Worm (Caenorhabditis elegans) whole organism, L4/young adult: ENCODE results near the gene Y48D7A.1.

ENCODE experiments used
- W03F9.2 ChIP-seq: fragments of 150-350 bp; optimal IDR thresholded peaks from 2 replicates; lab custom pipeline; 2014; ENCODE audit warnings: missing biosample characterization, missing genetic modification characterization
- dao-5 ChIP-seq: sonication (generic microtip); optimal IDR thresholded peaks from 2 replicates; lab custom pipeline; 2016; ENCODE audit warnings: missing genotype, missing genetic modification characterization, moderate library complexity, missing compliant biosample characterization
- him-1 ChIP-seq: sonication (generic microtip); optimal IDR thresholded peaks from 2 replicates; lab custom pipeline; 2016; ENCODE audit warnings: missing genotype, missing genetic modification reagents, missing genetic modification characterization, missing compliant biosample characterization

The Y48D7A.1 gene

DNA sequence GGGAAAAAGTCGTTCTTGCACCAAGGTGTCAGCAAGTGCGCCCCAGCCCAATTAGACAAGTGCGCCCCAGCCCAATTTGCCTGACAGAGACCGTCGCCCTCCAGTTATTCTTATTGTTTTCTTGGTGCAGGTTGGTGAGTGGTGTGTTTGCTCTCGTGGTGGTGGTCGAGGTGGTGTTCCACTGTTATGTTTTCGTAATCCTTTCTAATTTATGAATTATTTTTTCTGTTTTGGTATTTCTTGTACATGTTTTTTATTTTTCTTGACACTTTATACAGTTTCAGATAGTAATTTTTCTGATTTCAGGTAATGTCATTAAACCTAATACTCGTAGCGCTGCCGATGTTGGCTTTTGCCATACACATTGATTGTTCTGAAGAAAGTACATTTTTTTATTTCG, at the start of gene Y48D7A.1:
Gene Y48D7A.1, plus strand, starts transcription at position 301 of the 400 bp plus-strand sequence.
- TF ChIP-seq him-1 (tag; lab: Kevin White, UChicago) (no peak), dao-5 (tag; lab: Kevin White, UChicago) (no peak), W03F9.2 (no peak)

DNA sequence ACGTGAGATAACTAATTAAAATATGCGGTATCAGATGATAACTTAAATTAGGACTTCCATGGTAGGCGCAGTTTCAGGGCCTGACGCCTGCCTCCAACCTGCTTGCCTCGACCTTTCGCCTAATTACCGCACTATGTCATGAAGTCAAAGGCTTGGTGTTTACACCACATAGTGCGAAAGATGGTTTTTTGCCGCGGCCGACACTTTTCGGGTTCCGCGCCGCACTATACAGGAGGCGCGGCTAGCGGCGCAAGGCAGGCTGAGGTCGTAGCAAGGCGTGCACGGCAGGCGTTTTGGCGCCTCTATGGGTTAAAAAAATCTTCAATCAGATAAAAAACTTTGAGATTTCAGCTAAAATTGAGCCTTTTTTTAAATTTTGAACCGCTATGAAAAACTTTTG, 48.6 kb upstream of the Y48D7A.1 start:
- TF ChIP-seq him-1 (tag; lab: Kevin White, UChicago) (no peak), dao-5 (tag; lab: Kevin White, UChicago) (no peak), W03F9.2 (no peak)

DNA sequence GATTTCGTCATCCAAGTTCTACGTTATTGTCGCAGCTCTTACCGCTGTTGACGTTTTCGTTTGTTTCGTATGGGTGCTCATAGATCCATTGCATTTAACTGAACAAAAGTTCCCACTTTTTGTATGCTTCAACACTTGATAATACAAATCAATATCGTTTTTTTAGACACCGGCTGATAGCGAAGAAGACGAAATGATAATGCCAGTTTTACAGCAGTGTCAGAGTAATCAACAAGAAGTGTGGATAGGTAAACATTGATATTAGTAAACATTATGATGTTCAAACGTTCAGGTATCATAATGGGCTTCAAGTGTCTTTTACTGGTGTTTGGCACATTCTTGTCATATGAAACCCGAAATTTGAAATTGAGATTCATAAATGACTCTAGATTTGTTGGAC, 43.0 kb upstream of the Y48D7A.1 start:
- no peak for TF ChIP-seq W03F9.2
- no peak for TF ChIP-seq him-1 (tag; lab: Kevin White, UChicago)
- no peak for TF ChIP-seq dao-5 (tag; lab: Kevin White, UChicago)

DNA sequence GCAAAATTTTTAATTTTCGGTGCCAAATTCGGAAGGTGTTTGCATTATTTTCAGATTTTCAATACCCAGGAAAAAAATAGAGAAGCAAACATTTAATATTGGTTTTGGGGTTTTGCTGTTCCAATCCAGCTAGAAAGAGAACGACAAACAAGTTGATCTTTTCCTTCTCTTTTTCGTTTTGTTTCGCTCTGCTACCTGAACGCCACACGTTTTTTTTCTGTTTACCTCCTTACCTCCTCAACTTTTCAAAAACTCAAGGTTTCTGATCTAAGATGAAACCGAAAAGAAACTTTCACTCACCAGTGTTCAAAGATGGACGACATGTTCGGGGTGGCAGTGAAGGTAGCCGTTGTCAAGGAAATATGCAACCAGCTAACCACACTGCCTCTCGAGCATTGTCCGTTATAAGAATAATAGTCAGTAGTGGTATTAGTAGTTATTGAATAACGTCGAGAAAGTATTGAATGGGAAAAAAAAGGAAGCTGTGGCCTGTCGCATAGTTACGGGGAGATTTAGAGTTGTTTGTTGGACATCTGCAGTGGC, 39.8 kb upstream of the Y48D7A.1 start:
- TF ChIP-seq dao-5 (tag; lab: Kevin White, UChicago) = no peak
- no peak for TF ChIP-seq him-1 (tag; lab: Kevin White, UChicago)
- TF ChIP-seq W03F9.2 = no peak

DNA sequence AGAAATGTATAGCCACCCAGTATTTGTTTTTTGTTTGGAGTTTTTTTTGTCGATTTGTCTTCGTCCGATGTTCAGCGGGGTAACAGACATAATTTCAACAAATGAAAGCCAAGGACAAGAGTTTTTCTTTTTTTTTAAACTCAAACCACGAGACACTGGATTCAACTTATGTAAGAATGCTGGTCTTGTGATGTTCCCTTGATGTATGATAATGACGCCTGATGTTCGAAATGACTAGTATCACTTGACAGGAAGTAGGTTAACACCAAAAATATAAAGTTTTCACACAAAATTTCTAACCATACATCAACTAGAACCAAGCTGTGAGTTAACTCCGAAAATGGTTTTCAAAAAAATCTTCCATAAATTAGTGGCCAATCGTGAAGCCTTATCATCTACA, 39.1 kb upstream of the Y48D7A.1 start:
- TF ChIP-seq dao-5 (tag; lab: Kevin White, UChicago) = no peak
- TF ChIP-seq him-1 (tag; lab: Kevin White, UChicago) = no peak
- TF ChIP-seq W03F9.2 = no peak

DNA sequence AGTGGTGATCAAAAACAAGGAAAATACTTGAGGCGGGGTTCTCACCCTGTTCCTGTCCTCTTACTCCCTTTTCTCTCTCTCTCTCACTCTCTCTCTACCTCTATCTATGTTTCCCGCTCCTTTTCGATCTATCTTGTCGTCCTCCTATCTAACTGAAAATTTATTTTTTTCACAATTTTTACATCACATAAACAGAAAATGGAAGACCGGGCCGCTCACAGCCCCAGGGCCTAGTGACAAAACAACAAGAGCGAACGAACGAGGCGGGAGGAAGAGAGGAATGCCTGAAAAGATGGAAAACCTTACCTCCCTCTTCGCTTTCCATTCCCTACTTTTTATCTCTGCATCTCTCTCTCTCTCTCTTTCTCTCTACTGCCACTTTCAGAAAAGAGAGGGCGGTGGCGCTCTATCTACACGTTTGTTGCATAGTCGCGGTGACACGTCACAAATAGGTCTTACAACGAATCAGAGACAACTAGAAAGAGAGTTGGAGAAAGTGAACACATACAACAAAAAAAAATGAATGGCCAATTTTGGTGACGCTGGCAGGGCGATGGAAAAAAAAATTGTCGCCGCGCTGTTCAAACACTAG, 38.4 kb upstream of the Y48D7A.1 start:
- no peak for TF ChIP-seq him-1 (tag; lab: Kevin White, UChicago)
- TF ChIP-seq W03F9.2 = no peak
- TF ChIP-seq dao-5 (tag; lab: Kevin White, UChicago) = no peak

DNA sequence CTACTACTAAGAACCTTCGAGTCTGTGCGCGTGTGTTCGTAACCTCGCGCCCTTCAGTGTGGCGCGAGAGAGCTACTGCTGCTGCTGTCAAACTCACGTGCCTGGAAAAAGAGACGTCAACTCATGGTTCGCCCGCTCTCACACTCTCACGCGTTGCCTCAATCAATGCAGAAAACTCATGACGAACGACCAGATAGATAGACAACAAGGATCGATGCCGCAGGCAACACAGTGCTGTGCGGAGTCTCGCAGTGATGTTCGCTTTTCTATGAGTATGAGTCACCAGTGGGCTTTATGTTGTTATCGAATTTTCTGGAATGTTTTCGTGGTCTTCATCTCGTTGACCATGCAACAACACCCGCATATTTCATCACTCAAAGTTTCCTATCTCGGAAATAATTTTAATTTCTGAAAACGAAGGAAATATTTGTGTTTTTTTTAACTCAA, 37.7 kb upstream of the Y48D7A.1 start:
- TF ChIP-seq him-1 (tag; lab: Kevin White, UChicago) (peak; percentile 73), W03F9.2 (peak; percentile 53), dao-5 (tag; lab: Kevin White, UChicago) (no peak)

DNA sequence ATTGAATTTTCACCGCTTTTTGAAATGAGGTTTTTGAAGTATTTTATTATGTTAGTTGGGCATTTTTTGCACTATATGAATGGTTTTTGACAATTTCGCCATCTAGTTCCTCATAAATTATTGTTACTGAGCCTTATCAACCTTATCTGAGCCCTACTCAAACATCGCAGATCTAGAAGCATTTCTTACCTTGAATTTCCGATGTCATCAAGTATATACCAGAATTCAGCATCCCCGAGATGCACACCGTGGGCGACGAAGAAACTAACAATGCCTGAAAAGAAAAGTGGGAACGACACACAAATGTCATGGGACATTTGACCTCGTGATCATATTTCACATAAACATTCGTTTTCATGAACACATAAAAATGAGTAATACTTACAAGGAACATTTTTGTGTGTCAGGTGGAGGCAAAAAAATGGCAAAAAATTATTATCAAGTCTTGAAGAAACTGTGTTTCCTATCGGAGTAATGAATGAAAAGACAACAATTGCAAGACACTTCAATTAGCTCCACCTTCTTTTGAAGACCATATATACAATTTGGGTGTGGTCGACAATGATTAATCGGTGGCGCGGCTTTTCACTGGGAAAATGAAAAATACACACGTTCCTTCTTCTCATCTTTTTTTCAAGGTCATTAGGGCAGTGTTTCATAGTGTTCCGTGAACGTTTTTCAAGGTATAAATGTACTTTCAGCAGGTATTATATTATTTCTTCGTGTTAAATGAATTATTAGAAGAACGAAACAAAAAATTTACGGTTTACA, 36.8 kb upstream of the Y48D7A.1 start:
- TF ChIP-seq W03F9.2 (no peak), him-1 (tag; lab: Kevin White, UChicago) (no peak), dao-5 (tag; lab: Kevin White, UChicago) (no peak)

DNA sequence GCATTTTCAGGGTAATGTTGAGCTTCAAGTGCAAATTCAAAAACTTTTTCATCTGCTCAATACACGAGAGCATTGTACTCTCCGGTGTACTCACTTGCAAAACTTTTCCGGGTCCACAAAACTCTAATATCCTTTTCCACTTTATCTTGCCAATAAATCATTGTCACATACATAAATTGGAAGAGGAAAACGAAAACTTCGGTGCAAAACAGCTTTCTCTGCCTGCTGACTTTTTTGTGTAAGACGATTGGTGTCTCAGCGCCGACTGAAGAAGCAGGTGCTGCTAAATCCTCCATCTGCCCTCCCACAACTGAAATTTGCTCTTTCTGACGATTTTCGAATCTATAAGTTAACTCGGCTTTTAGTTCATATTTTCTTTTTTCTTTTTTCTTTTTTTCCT, 33.9 kb upstream of the Y48D7A.1 start:
- TF ChIP-seq dao-5 (tag; lab: Kevin White, UChicago) (no peak), W03F9.2 (no peak), him-1 (tag; lab: Kevin White, UChicago) (no peak)

DNA sequence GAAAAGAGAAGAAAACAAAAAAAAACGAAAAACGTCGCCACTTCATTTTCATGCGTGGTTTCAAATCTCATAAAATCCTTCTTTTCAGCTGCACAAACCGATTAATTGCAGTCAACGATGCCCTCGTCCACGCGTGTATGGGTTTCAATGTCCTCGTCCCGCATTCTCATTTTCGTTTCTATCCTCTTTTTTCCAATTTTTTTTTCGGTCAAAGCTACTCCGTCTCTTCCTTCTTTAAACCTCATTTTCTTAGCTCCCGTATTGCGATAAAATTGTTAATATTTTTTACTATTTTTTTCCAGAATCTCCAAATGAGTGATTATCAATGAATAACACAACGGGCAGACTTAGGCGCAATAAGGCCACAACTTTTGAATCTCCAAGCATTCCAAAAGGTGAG, 33.1 kb upstream of the Y48D7A.1 start, which contains the start of gene aakg-3:
Gene aakg-3, plus strand, starts transcription at position 301 of the 400 bp plus-strand sequence.
- TF ChIP-seq dao-5 (tag; lab: Kevin White, UChicago) (no peak), W03F9.2 (no peak), him-1 (tag; lab: Kevin White, UChicago) (no peak)

DNA sequence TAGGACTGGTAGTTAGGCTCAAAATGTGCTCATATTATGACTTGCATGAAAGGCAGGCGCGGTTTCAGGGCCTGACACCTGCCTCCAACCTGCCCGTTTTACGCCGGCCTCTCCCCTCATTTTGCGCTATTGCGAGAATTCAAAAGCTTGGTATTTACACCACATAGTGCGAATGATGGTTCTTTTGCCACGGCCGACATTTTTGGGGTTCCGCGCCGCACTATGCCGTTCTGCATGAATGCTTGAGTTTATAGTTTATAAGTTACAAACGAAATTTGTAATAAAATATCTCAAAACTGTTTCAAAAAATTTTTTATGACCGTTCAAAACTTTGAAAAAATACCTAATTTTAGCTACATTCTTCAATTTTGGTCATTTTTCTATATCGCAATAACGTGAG, 31.2 kb upstream of the Y48D7A.1 start:
- no peak for TF ChIP-seq him-1 (tag; lab: Kevin White, UChicago)
- no peak for TF ChIP-seq W03F9.2
- TF ChIP-seq dao-5 (tag; lab: Kevin White, UChicago) = no peak

DNA sequence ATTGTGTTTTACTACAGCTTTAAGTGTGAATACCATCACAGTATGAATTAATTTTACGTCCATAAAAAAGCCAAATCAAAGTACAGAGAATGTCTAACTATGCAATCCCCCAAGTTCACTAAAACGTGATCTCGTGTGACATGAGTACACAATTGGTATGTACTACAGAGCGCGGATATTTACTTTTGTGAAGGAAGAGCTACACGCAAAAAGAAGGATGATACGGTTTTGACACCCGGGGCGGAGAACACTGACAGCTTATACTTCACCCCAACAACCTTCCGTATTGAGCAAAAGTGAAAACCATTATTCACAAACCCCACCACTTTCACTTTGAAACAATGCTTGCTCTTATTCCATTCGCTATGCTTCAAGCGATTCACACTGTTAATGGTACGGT, 27.6 kb upstream of the Y48D7A.1 start, which contains the start of gene nspg-5:
Gene nspg-5, plus strand, starts transcription at position 301 of the 400 bp plus-strand sequence.
- TF ChIP-seq him-1 (tag; lab: Kevin White, UChicago) = no peak
- no peak for TF ChIP-seq dao-5 (tag; lab: Kevin White, UChicago)
- TF ChIP-seq W03F9.2 = no peak

DNA sequence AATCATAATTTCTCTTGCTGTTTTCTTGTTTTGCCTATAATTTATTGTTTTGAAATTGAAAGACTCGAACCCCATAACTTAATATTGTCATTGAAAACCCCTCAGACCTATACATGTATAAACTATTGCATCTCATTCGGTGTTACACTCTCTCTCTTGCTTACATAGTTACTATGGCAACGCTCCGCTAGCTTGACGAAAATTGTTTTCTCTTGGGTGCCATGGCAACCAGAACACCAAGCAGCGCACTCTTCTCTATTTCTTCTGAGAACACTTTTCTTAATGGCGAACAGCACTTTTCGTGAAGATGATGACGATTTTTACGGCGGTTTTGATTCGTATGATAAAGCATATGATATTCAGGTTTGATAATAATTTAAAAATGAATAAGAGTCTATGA, 25.3 kb upstream of the Y48D7A.1 start, which contains the start of gene osm-5:
Gene osm-5, plus strand, starts transcription at position 268 of the 400 bp plus-strand sequence.
- TF ChIP-seq him-1 (tag; lab: Kevin White, UChicago) (no peak), dao-5 (tag; lab: Kevin White, UChicago) (no peak), W03F9.2 (no peak)

DNA sequence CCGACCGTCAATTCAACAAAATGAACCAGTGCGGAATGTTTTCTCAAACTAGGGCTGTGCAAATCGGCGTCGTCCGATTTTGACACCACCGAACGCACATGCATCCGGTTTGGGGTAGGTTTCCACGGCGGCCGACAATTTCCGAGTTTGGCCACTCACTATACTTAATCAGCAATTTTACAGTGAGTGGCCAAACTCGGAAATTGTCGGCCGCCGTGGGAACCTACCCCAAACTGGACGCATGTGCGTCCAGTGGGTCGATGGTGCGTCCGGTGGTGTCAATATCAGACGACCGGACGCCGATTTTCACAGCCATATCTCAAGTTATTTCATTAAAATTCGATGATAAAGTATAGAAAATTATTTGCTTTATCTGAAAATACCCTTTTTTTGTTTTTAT, 19.1 kb upstream of the Y48D7A.1 start:
- TF ChIP-seq him-1 (tag; lab: Kevin White, UChicago) (no peak), dao-5 (tag; lab: Kevin White, UChicago) (no peak), W03F9.2 (no peak)
